Fruit fly (Drosophila melanogaster): ENCODE data around the gene CG46339.

Gene CG46339

dm6 chr3R:26908750-26909149 is 6.8 kb upstream of the CG46339 start (continued):
- TF ChIP-seq CG30431 (GFP tag; optimal IDR thresholded peaks at IDR 0.05) (no peak), eyg (GFP tag; optimal IDR thresholded peaks at IDR 0.05) (no peak), gcm2 (GFP tag; optimal IDR thresholded peaks at IDR 0.05) (no peak), CG13296 (GFP tag; optimal IDR thresholded peaks at IDR 0.05) (peak; percentile 19), Sry-δ (GFP tag; optimal IDR thresholded peaks at IDR 0.05) (no peak), CG3163 (GFP tag; optimal IDR thresholded peaks at IDR 0.05) (no peak), Abd-B (GFP tag; optimal IDR thresholded peaks at IDR 0.05) (no peak), dmrt99B (tag; optimal IDR thresholded peaks at IDR 0.05) (peak; percentile 41), CG17802 (tag; optimal IDR thresholded peaks at IDR 0.05) (no peak), CG16863 (GFP tag; optimal IDR thresholded peaks at IDR 0.05) (no peak), nau (GFP tag; optimal IDR thresholded peaks at IDR 0.05) (no peak), gsb (GFP tag; IDR thresholded peaks at IDR 0.05) (no peak), Oli (tag; optimal IDR thresholded peaks at IDR 0.05) (no peak), bab2 (GFP tag; optimal IDR thresholded peaks at IDR 0.05) (no peak), CG18619 (GFP tag; optimal IDR thresholded peaks at IDR 0.05) (no peak), onecut (GFP tag; IDR thresholded peaks at IDR 0.05) (0 out of 2 replicates have a peak, but pooled peaks have one; percentile 12), CG9437 (GFP tag; optimal IDR thresholded peaks at IDR 0.05) (no peak), Blimp-1 (GFP tag; optimal IDR thresholded peaks at IDR 0.05) (peak; percentile 64), esg (GFP tag; conservative IDR thresholded peaks at IDR 0.05) (no peak), ab (GFP tag; optimal IDR thresholded peaks at IDR 0.05) (no peak), fd96Cb (tag; optimal IDR thresholded peaks at IDR 0.05) (no peak), CG3726 (GFP tag; IDR thresholded peaks at IDR 0.05) (no peak), Elba2 (GFP tag; optimal IDR thresholded peaks at IDR 0.05) (no peak), CG7786 (GFP tag; optimal IDR thresholded peaks at IDR 0.05) (no peak), Optix (GFP tag; IDR thresholded peaks at IDR 0.05) (no peak), CG2889 (GFP tag; IDR thresholded peaks at IDR 0.05) (no peak), CG11696 (GFP tag; IDR thresholded peaks at IDR 0.05) (no peak), CG32772 (GFP tag; IDR thresholded peaks at IDR 0.05) (no peak), CG4854 (GFP tag; optimal IDR thresholded peaks at IDR 0.05) (no peak), btn (GFP tag; optimal IDR thresholded peaks at IDR 0.05) (no peak), CG15479 (GFP tag; optimal IDR thresholded peaks at IDR 0.05) (no peak), CG8765 (GFP tag; IDR thresholded peaks at IDR 0.05) (no peak), CG7839 (tag; optimal IDR thresholded peaks at IDR 0.05) (no peak), CG2120 (GFP tag; optimal IDR thresholded peaks at IDR 0.05) (no peak), CG17829 (tag; optimal IDR thresholded peaks at IDR 0.05) (no peak), CG1832 (GFP tag; optimal IDR thresholded peaks at IDR 0.05) (no peak), yki (optimal IDR thresholded peaks at IDR 0.05) (no peak), wor (GFP tag; IDR thresholded peaks at IDR 0.05) (no peak), CG4730 (GFP tag; IDR thresholded peaks at IDR 0.05) (no peak), tio (GFP tag; optimal IDR thresholded peaks at IDR 0.05) (no peak), wdn (GFP tag; IDR thresholded peaks at IDR 0.05) (no peak), CG17568 (GFP tag; optimal IDR thresholded peaks at IDR 0.05) (peak; percentile 15), Nf-YA (GFP tag; IDR thresholded peaks at IDR 0.05) (no peak), CG2678 (tag; optimal IDR thresholded peaks at IDR 0.05) (peak; percentile 41), disco-r (GFP tag; optimal IDR thresholded peaks at IDR 0.05) (no peak), Gsc (GFP tag; IDR thresholded peaks at IDR 0.05) (no peak), Ets97D (GFP tag; optimal IDR thresholded peaks at IDR 0.05) (no peak), Myb (GFP tag; optimal IDR thresholded peaks at IDR 0.05) (no peak), CG12299 (tag; optimal IDR thresholded peaks at IDR 0.05) (no peak), ro (GFP tag; IDR thresholded peaks at IDR 0.05) (no peak), CG17385 (GFP tag; optimal IDR thresholded peaks at IDR 0.05) (peak; percentile 10), CG8478 (optimal IDR thresholded peaks at IDR 0.05) (no peak), NK7.1 (GFP tag; optimal IDR thresholded peaks at IDR 0.05) (no peak), exex (tag; optimal IDR thresholded peaks at IDR 0.05) (no peak)
